Worm (Caenorhabditis elegans) whole organism, young adult: ENCODE results near the gene T25E12.6.

Experiments
- D2030.7 ChIP-seq: fragments of 200-800 bp; sonication (Bioruptor generic); IDR thresholded peaks from 2 replicates; pipeline ENCODE4 v1.3.6; 2022; ENCODE audit warnings: missing genetic modification reagents, missing genetic modification characterization, missing compliant biosample characterization
- F23B12.7 ChIP-seq: sonication (generic microtip); optimal IDR thresholded peaks from 2 replicates; lab custom pipeline; 2017; ENCODE audit warnings: missing genetic modification characterization, mild to moderate bottlenecking, missing compliant biosample characterization, antibody characterized with exemption, moderate library complexity; ENCODE audit not compliant: insufficient read depth
- F33H1.4 ChIP-seq: fragments of 200-800 bp; sonication (Bioruptor generic); IDR thresholded peaks from 2 replicates; pipeline ENCODE4 v1.3.6; 2022; ENCODE audit warnings: missing genetic modification reagents, missing genetic modification characterization, missing compliant biosample characterization
- F49E8.2 ChIP-seq: sonication (generic microtip); optimal IDR thresholded peaks from 3 replicates; lab custom pipeline; 2017; ENCODE audit warnings: missing genetic modification characterization, mild to moderate bottlenecking, missing compliant biosample characterization, antibody characterized with exemption, moderate library complexity; ENCODE audit not compliant: insufficient read depth
- F57A8.1 ChIP-seq: fragments of 200-800 bp; sonication (Bioruptor generic); optimal IDR thresholded peaks from 2 replicates; lab custom pipeline; 2018; ENCODE audit warnings: mild to moderate bottlenecking, missing genetic modification characterization, moderate library complexity, missing compliant biosample characterization
- Y67H2A.10 ChIP-seq: fragments of 200-800 bp; sonication (Bioruptor generic); conservative IDR thresholded peaks from 2 replicates; pipeline ENCODE4 v1.3.6; 2022; ENCODE audit warnings: missing genetic modification reagents, missing genetic modification characterization, missing compliant biosample characterization
- aptf-2 ChIP-seq: fragments of 200-800 bp; sonication (Bioruptor generic); conservative IDR thresholded peaks from 2 replicates; pipeline ENCODE4 v1.3.6; 2022; ENCODE audit warnings: missing genetic modification reagents, missing genetic modification characterization, missing compliant biosample characterization
- aptf-3 ChIP-seq: fragments of 200-800 bp; sonication (Bioruptor generic); IDR thresholded peaks from 2 replicates; pipeline ENCODE4 v1.3.6; 2022; ENCODE audit warnings: missing genetic modification characterization, missing compliant biosample characterization
- athp-1 ChIP-seq: sonication (generic microtip); optimal IDR thresholded peaks from 2 replicates; lab custom pipeline; 2017; ENCODE audit warnings: mild to moderate bottlenecking, missing genetic modification characterization, missing compliant biosample characterization
- attf-6 ChIP-seq: fragments of 200-800 bp; sonication (Bioruptor generic); IDR thresholded peaks from 2 replicates; pipeline ENCODE4 v1.3.6; 2022; ENCODE audit warnings: missing genetic modification reagents, missing genetic modification characterization, missing compliant biosample characterization
- cebp-2 ChIP-seq: fragments of 200-800 bp; sonication (Bioruptor generic); IDR thresholded peaks from 2 replicates; pipeline ENCODE4 v1.3.6; 2022; ENCODE audit warnings: missing genetic modification characterization, missing compliant biosample characterization
- ceh-100 ChIP-seq: fragments of 200-800 bp; sonication (Bioruptor generic); IDR thresholded peaks from 2 replicates; pipeline ENCODE4 v1.3.6; 2022; ENCODE audit warnings: missing genetic modification reagents, missing genetic modification characterization, missing compliant biosample characterization
- ceh-27 ChIP-seq: fragments of 200-800 bp; sonication (Bioruptor generic); optimal IDR thresholded peaks from 2 replicates; lab custom pipeline; 2018; ENCODE audit warnings: mild to moderate bottlenecking, missing genetic modification characterization, moderate library complexity, missing compliant biosample characterization
- ceh-91 ChIP-seq: fragments of 200-800 bp; sonication (Bioruptor generic); IDR thresholded peaks from 2 replicates; pipeline ENCODE4 v1.3.6; 2022; ENCODE audit warnings: missing genetic modification reagents, missing genetic modification characterization, missing compliant biosample characterization
- die-1 ChIP-seq: sonication (generic microtip); optimal IDR thresholded peaks from 2 replicates; lab custom pipeline; 2016; ENCODE audit warnings: missing genotype, mild to moderate bottlenecking, missing genetic modification characterization, missing compliant biosample characterization
- dox-1 ChIP-seq: fragments of 200-800 bp; sonication (Bioruptor generic); IDR thresholded peaks from 2 replicates; pipeline ENCODE4 v1.3.6; 2022; ENCODE audit warnings: missing genetic modification reagents, missing genetic modification characterization, missing compliant biosample characterization
- dpff-1 ChIP-seq: sonication (generic microtip); optimal IDR thresholded peaks from 2 replicates; lab custom pipeline; 2017; ENCODE audit warnings: mild to moderate bottlenecking, missing genetic modification characterization, missing compliant biosample characterization
- dpl-1 ChIP-seq: fragments of 150-350 bp; optimal IDR thresholded peaks from 2 replicates; lab custom pipeline; 2014; ENCODE audit warnings: missing biosample characterization, missing genetic modification reagents, missing genetic modification characterization
- efl-1 ChIP-seq: fragments of 150-350 bp; optimal IDR thresholded peaks from 2 replicates; lab custom pipeline; 2014; ENCODE audit warnings: missing biosample characterization, missing genetic modification reagents, missing genetic modification characterization
- egrh-3 ChIP-seq: fragments of 200-800 bp; sonication (Bioruptor generic); IDR thresholded peaks from 2 replicates; pipeline ENCODE4 v1.3.6; 2022; ENCODE audit warnings: missing genetic modification reagents, missing genetic modification characterization, missing compliant biosample characterization
- gei-17 ChIP-seq: fragments of 200-800 bp; sonication (Bioruptor generic); optimal IDR thresholded peaks from 2 replicates; lab custom pipeline; 2018; ENCODE audit warnings: mild to moderate bottlenecking, missing genetic modification characterization, missing compliant biosample characterization
- hmg-20 ChIP-seq: fragments of 200-800 bp; sonication (Bioruptor generic); IDR thresholded peaks from 2 replicates; pipeline ENCODE4 v1.3.6; 2022; ENCODE audit warnings: missing genetic modification reagents, missing genetic modification characterization, missing compliant biosample characterization
- hrde-1 ChIP-seq: sonication (generic microtip); optimal IDR thresholded peaks from 2 replicates; lab custom pipeline; 2016; ENCODE audit warnings: missing genetic modification characterization, mild to moderate bottlenecking, missing compliant biosample characterization, moderate library complexity, missing genotype, missing genetic modification reagents, borderline replicate concordance
- hsf-1 ChIP-seq: fragments of 200-800 bp; sonication (Bioruptor generic); IDR thresholded peaks from 2 replicates; pipeline ENCODE4 v1.3.6; 2022; ENCODE audit warnings: missing genetic modification reagents, missing genetic modification characterization, missing compliant biosample characterization
- lin-35 ChIP-seq, 3 experiments: fragments of 150-350 bp in 2 of 3; sonication (generic microtip) in 1 of 3; optimal IDR thresholded peaks; 2 replicates each; lab custom pipeline; 2014 to 2018; ENCODE audit warnings: missing biosample characterization in 3 of 3, missing genetic modification characterization in 3 of 3, missing genetic modification reagents in 3 of 3
- lin-54 ChIP-seq: fragments of 200-800 bp; sonication (Bioruptor generic); optimal IDR thresholded peaks from 2 replicates; lab custom pipeline; 2018; ENCODE audit warnings: mild to moderate bottlenecking, missing genetic modification characterization, missing compliant biosample characterization
- lsl-1 ChIP-seq: fragments of 200-800 bp; sonication (Bioruptor generic); optimal IDR thresholded peaks from 2 replicates; lab custom pipeline; 2018; ENCODE audit warnings: mild to moderate bottlenecking, missing genetic modification characterization, moderate library complexity, missing compliant biosample characterization
- madf-3 ChIP-seq: fragments of 200-800 bp; sonication (Bioruptor generic); IDR thresholded peaks from 2 replicates; pipeline ENCODE4 v1.3.6; 2022; ENCODE audit warnings: missing genetic modification reagents, missing genetic modification characterization, missing compliant biosample characterization
- madf-6 ChIP-seq: fragments of 200-800 bp; sonication (Bioruptor generic); IDR thresholded peaks from 2 replicates; pipeline ENCODE4 v1.3.6; 2022; ENCODE audit warnings: missing genetic modification reagents, missing genetic modification characterization, missing compliant biosample characterization
- madf-8 ChIP-seq: fragments of 200-800 bp; sonication (Bioruptor generic); conservative IDR thresholded peaks from 2 replicates; pipeline ENCODE4 v1.3.6; 2022; ENCODE audit warnings: missing genetic modification reagents, missing genetic modification characterization, missing compliant biosample characterization
- mes-4 ChIP-seq: sonication (generic microtip); optimal IDR thresholded peaks from 2 replicates; lab custom pipeline; 2016; ENCODE audit warnings: missing genotype, missing genetic modification characterization, missing compliant biosample characterization
- pha-4 ChIP-seq: fragments of 150-350 bp; sonication (generic microtip); optimal IDR thresholded peaks from 2 replicates; lab custom pipeline; 2014; ENCODE audit warnings: missing biosample characterization, missing genetic modification reagents, missing genetic modification characterization
- repo-1 ChIP-seq: sonication (generic microtip); optimal IDR thresholded peaks from 2 replicates; lab custom pipeline; 2017; ENCODE audit warnings: mild to moderate bottlenecking, missing genetic modification characterization, missing compliant biosample characterization
- rpc-1 ChIP-seq, 2 experiments: fragments of 150-350 bp in 1 of 2; sonication (generic microtip) in 1 of 2; optimal IDR thresholded peaks; 2 replicates each; lab custom pipeline; 2014 to 2018; ENCODE audit warnings: missing biosample characterization in 1 of 2, missing genetic modification characterization in 1 of 2, missing genetic modification reagents in 1 of 2, missing genotype in 1 of 2
- snpc-1.1 ChIP-seq: sonication (generic microtip); optimal IDR thresholded peaks from 2 replicates; lab custom pipeline; 2017; ENCODE audit warnings: missing genetic modification characterization, mild to moderate bottlenecking, missing compliant biosample characterization, antibody characterized with exemption, moderate library complexity, missing genotype, missing genetic modification reagents; ENCODE audit not compliant: insufficient read depth
- tbp1 ChIP-seq: fragments of 200-800 bp; sonication (Bioruptor generic); optimal IDR thresholded peaks from 2 replicates; lab custom pipeline; 2018; ENCODE audit warnings: mild to moderate bottlenecking, missing genetic modification characterization, missing compliant biosample characterization
- tbx-9 ChIP-seq: sonication (generic microtip); optimal IDR thresholded peaks from 2 replicates; lab custom pipeline; 2016; ENCODE audit warnings: borderline replicate concordance, missing genetic modification characterization, inconsistent platforms, missing compliant biosample characterization
- unc-62 ChIP-seq: fragments of 150-350 bp; optimal IDR thresholded peaks from 2 replicates; lab custom pipeline; 2014; ENCODE audit warnings: missing biosample characterization, missing genetic modification reagents, missing genetic modification characterization
- xnd-1 ChIP-seq: sonication (generic microtip); optimal IDR thresholded peaks from 2 replicates; lab custom pipeline; 2016; ENCODE audit warnings: missing genotype, missing genetic modification reagents, missing genetic modification characterization, missing compliant biosample characterization
- zfh-2 ChIP-seq: fragments of 200-800 bp; sonication (Bioruptor generic); conservative IDR thresholded peaks from 2 replicates; pipeline ENCODE4 v1.3.6; 2022; ENCODE audit warnings: missing genetic modification reagents, missing genetic modification characterization, missing compliant biosample characterization
- ztf-25 ChIP-seq: fragments of 200-800 bp; sonication (Bioruptor generic); IDR thresholded peaks from 2 replicates; pipeline ENCODE4 v1.3.6; 2022; ENCODE audit warnings: missing genetic modification reagents, missing genetic modification characterization, missing compliant biosample characterization
- ztf-3 ChIP-seq: fragments of 200-800 bp; sonication (Bioruptor generic); optimal IDR thresholded peaks from 2 replicates; lab custom pipeline; 2018; ENCODE audit warnings: mild to moderate bottlenecking, missing genetic modification characterization, missing compliant biosample characterization
- ztf-6 ChIP-seq: fragments of 200-800 bp; sonication (Bioruptor generic); IDR thresholded peaks from 2 replicates; pipeline ENCODE4 v1.3.6; 2022; ENCODE audit warnings: missing genetic modification reagents, missing genetic modification characterization, missing compliant biosample characterization

T25E12.6 gene

DNA sequence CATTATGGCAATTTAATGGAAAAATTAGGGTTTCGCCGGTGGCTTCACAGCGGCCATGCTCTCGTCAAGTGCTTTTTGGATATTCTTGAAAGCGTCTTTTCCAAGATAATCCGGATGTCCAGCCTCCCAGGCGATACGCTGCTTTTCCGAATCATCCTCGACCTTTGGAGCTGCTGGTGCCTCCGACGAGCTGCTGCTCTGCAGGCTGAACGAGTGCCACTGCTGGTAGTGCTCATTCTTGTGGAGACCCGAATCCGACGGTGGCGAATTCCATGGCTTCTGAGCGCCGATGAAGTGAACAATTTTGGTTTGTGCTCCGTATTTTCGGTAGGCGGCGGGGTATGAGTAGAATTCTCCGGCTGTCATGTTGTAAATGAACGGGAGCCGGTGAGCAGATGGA is 3.0 kb downstream of the T25E12.6 start:
- TF ChIP-seq aptf-3 (GFP tag; lab: Robert Waterston, UW) (no peak), unc-62 (GFP tag; lab: Kevin White, UChicago) (no peak), D2030.7 (GFP tag; lab: Robert Waterston, UW) (no peak), Y67H2A.10 (no peak), ztf-25 (GFP tag; lab: Robert Waterston, UW) (no peak), zfh-2 (peak; percentile 74), tbx-9 (no peak), hrde-1 (tag; lab: Kevin White, UChicago) (no peak), pha-4 (no peak), ztf-6 (no peak), hmg-20 (GFP tag; lab: Robert Waterston, UW) (no peak), egrh-3 (GFP tag; lab: Robert Waterston, UW) (peak; percentile 63; the same call in 1 of the 2 replicates), gei-17 (GFP tag; lab: Kevin White, UChicago) (no peak), snpc-1.1 (no peak), ceh-27 (GFP tag; lab: Kevin White, UChicago) (no peak), dox-1 (GFP tag; lab: Robert Waterston, UW) (0 out of 2 replicates have a peak, but pooled peaks have one; percentile 21), cebp-2 (no peak), F57A8.1 (GFP tag; lab: Kevin White, UChicago) (no peak), repo-1 (tag; lab: Kevin White, UChicago) (no peak), mes-4 (no peak), rpc-1 (optimal IDR thresholded peaks at IDR 0.05; lab: Kevin White, UChicago) (no peak), rpc-1 (tag; optimal IDR thresholded peaks at IDR 0.05; lab: Kevin White, UChicago) (no peak), dpff-1 (tag; lab: Kevin White, UChicago) (no peak), athp-1 (no peak), die-1 (no peak), attf-6 (GFP tag; lab: Robert Waterston, UW) (no peak)

DNA sequence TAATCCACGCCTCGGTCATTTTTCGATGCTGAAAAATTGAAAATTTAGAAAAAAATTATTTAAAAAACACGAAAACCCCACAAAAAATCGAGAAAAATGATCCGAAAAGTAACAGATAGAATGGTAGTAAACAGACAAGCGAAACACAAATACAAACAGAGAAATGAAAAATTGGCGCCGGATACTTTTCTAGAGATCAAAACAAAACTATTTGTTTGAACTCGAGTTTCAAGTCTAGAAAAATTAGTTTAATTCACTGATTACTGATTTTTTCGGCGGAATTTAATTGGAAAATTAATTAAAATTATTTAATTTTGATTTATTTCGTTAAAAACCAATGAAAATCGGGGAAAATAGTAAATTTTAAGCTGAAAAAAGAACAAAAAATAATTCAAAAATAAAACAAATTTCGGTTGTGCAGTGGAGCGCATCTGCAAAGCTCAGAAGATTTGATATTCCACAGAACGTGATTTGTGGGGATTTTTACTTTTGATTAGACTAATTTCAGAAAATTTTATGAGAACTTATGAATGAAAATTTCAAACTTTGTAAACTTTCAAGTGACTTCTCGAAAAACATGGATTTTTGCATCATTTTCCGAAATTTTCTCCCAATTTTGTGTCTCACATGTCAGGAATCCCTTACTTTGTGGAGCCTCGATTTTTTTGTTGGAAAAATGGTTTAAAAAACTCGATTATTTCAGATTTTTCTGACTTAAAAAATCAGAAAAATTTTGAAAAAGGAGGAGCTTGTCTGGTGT is 4.2 kb downstream of the T25E12.6 start, which contains the start of gene gyg-2:
TSS of gene gyg-2 (minus strand) at position 28 of the 760 bp plus-strand sequence.
- peak; percentile 25 for TF ChIP-seq lsl-1
- TF ChIP-seq madf-3 (GFP tag; lab: Robert Waterston, UW): no peak
- TF ChIP-seq efl-1: peak; percentile 86
- no peak for TF ChIP-seq aptf-2 (GFP tag; lab: Robert Waterston, UW)
- no peak for TF ChIP-seq F23B12.7
- peak; percentile 59 for TF ChIP-seq F33H1.4 (GFP tag; lab: Robert Waterston, UW)
- peak in 1 of 3 experiments; percentile 53 for TF ChIP-seq lin-35 (GFP tag; optimal IDR thresholded peaks at IDR 0.05; lab: Kevin White, UChicago)
- peak; percentile 78 for TF ChIP-seq attf-6 (GFP tag; lab: Robert Waterston, UW)
- TF ChIP-seq tbp1: no peak
- TF ChIP-seq madf-8: peak; percentile 90
- TF ChIP-seq xnd-1 (tag; lab: Kevin White, UChicago): peak; percentile 83
- TF ChIP-seq snpc-1.1: peak; percentile 2
- no peak for TF ChIP-seq ztf-3
- TF ChIP-seq D2030.7 (GFP tag; lab: Robert Waterston, UW): peak; percentile 53; the same call in 1 of the 2 replicates
- peak; percentile 71 for TF ChIP-seq ceh-100 (GFP tag; lab: Robert Waterston, UW)
- TF ChIP-seq hsf-1 (GFP tag; lab: Robert Waterston, UW): peak; percentile 62; the same call in 1 of the 2 replicates
- peak; percentile 55 for TF ChIP-seq dpl-1 (GFP tag; lab: Kevin White, UChicago)
- peak; percentile 97 for TF ChIP-seq madf-6 (GFP tag; lab: Robert Waterston, UW)
- TF ChIP-seq ceh-91: peak; percentile 66
- TF ChIP-seq lin-54 (GFP tag; lab: Kevin White, UChicago): peak; percentile 36
- TF ChIP-seq F49E8.2: peak; percentile 22
